4 fruit fly cellular contexts compared by ENCODE assay signal in genomic region chr2L:11061155-11061554, dm6.
TF ChIP-seq lines count a peak whose summit lies in the region.

No protein-coding gene starts in this region.

- no peak for TF ChIP-seq CTCF in whole organism, embryonic (GFP tag; optimal IDR thresholded peaks at IDR 0.05; lab: Kevin White, UChicago)

TF ChIP-seq in whole organism, embryonic, 481 proteins besides CTCF, POLR2A, EP300 and RAD21 (continues in another document):
- TF ChIP-seq Dfd (GFP tag; optimal IDR thresholded peaks at IDR 0.05; lab: Kevin White, UChicago) (no peak), ftz-f1 (GFP tag; optimal IDR thresholded peaks at IDR 0.05; lab: Kevin White, UChicago) (peak; percentile 28), chinmo (GFP tag; IDR thresholded peaks at IDR 0.05; lab: Robert Waterston, UW; ENCODE audit: partially characterized antibody) (peak; percentile 74; the same call in 2 of the 4 replicates), CG2199 (GFP tag; IDR thresholded peaks at IDR 0.05; lab: Robert Waterston, UW) (0 out of 3 replicates have a peak, but pooled peaks have one; percentile 81), CHES-1-like (GFP tag; optimal IDR thresholded peaks at IDR 0.05; lab: Kevin White, UChicago) (no peak), vvl (GFP tag; IDR thresholded peaks at IDR 0.05; lab: Robert Waterston, UW) (peak; percentile 56), sd (tag; optimal IDR thresholded peaks at IDR 0.05; lab: Kevin White, UChicago) (peak; percentile 32), so (GFP tag; IDR thresholded peaks at IDR 0.05; lab: Robert Waterston, UW) (peak; percentile 56; the same call in 1 of the 3 replicates), sug (tag; optimal IDR thresholded peaks at IDR 0.05; lab: Kevin White, UChicago) (peak; percentile 1), sr (GFP tag; IDR thresholded peaks at IDR 0.05; lab: Robert Waterston, UW) (peak; percentile 67; the same call in 2 of the 3 replicates), twi (tag; optimal IDR thresholded peaks at IDR 0.05; lab: Kevin White, UChicago) (peak; percentile 43), CG12769 (tag; optimal IDR thresholded peaks at IDR 0.05; lab: Kevin White, UChicago) (peak; percentile 78), CG12071 (GFP tag; optimal IDR thresholded peaks at IDR 0.05; lab: Kevin White, UChicago) (no peak), Deaf1 (tag; optimal IDR thresholded peaks at IDR 0.05; lab: Kevin White, UChicago) (peak; percentile 95), ci (GFP tag; IDR thresholded peaks at IDR 0.05; lab: Robert Waterston, UW) (0 out of 3 replicates have a peak, but pooled peaks have one; percentile 16), Fer2 (tag; optimal IDR thresholded peaks at IDR 0.05; lab: Kevin White, UChicago) (no peak), CG33557 (GFP tag; optimal IDR thresholded peaks at IDR 0.05; lab: Kevin White, UChicago) (no peak), cg (GFP tag; optimal IDR thresholded peaks at IDR 0.05; lab: Kevin White, UChicago) (peak; percentile 84), Nf-YB (GFP tag; optimal IDR thresholded peaks at IDR 0.05; lab: Kevin White, UChicago) (no peak), Med (GFP tag; lab: Kevin White, UChicago) (peak; percentile 64), Hr78 (GFP tag; optimal IDR thresholded peaks at IDR 0.05; lab: Kevin White, UChicago) (peak in 1 of 2 experiments; percentile 98), lab (GFP tag; optimal IDR thresholded peaks at IDR 0.05; lab: Kevin White, UChicago) (peak; percentile 10)

TF ChIP-seq in whole organism, prepupa, 60 proteins besides CTCF, POLR2A, EP300 and RAD21 (continues in another document):
- TF ChIP-seq Hr4 (GFP tag; optimal IDR thresholded peaks at IDR 0.05; lab: Kevin White, UChicago) (no peak), dsx (GFP tag; optimal IDR thresholded peaks at IDR 0.05; lab: Kevin White, UChicago; ENCODE audit: poor library complexity, severe bottlenecking) (no peak), CG11294 (GFP tag; IDR thresholded peaks at IDR 0.05; lab: Robert Waterston, UW) (no peak), Eip75B (GFP tag; optimal IDR thresholded peaks at IDR 0.05; lab: Kevin White, UChicago) (no peak), CG11902 (GFP tag; optimal IDR thresholded peaks at IDR 0.05; lab: Kevin White, UChicago) (no peak), lz (GFP tag; optimal IDR thresholded peaks at IDR 0.05; lab: Kevin White, UChicago) (no peak), pdm3 (GFP tag; optimal IDR thresholded peaks at IDR 0.05; lab: Kevin White, UChicago) (no peak), CG32006 (GFP tag; optimal IDR thresholded peaks at IDR 0.05; lab: Kevin White, UChicago) (no peak), eg (GFP tag; IDR thresholded peaks at IDR 0.05; lab: Robert Waterston, UW) (no peak), CG6163 (GFP tag; IDR thresholded peaks at IDR 0.05; lab: Robert Waterston, UW) (peak; percentile 11; the same call in 1 of the 3 replicates), OdsH (GFP tag; optimal IDR thresholded peaks at IDR 0.05; lab: Kevin White, UChicago) (no peak), salr (GFP tag; optimal IDR thresholded peaks at IDR 0.05; lab: Kevin White, UChicago) (no peak), vri (GFP tag; optimal IDR thresholded peaks at IDR 0.05; lab: Kevin White, UChicago) (no peak), Ets21C (GFP tag; optimal IDR thresholded peaks at IDR 0.05; lab: Kevin White, UChicago) (no peak), CG8119 (GFP tag; IDR thresholded peaks at IDR 0.05; lab: Robert Waterston, UW) (no peak), fkh (GFP tag; optimal IDR thresholded peaks at IDR 0.05; lab: Kevin White, UChicago) (no peak), svp (GFP tag; lab: Kevin White, UChicago) (peak; percentile 57), Hr38 (GFP tag; optimal IDR thresholded peaks at IDR 0.05; lab: Kevin White, UChicago) (no peak), CG7368 (GFP tag; optimal IDR thresholded peaks at IDR 0.05; lab: Kevin White, UChicago) (no peak), Gug (GFP tag; IDR thresholded peaks at IDR 0.05; lab: Robert Waterston, UW) (peak; percentile 19; the same call in 1 of the 2 replicates), CG3032 (tag; optimal IDR thresholded peaks at IDR 0.05; lab: Kevin White, UChicago) (no peak), esn (GFP tag; optimal IDR thresholded peaks at IDR 0.05; lab: Kevin White, UChicago) (no peak), CG16779 (tag; optimal IDR thresholded peaks at IDR 0.05; lab: Kevin White, UChicago) (no peak), net (GFP tag; optimal IDR thresholded peaks at IDR 0.05; lab: Kevin White, UChicago) (peak; percentile 16), dac (GFP tag; optimal IDR thresholded peaks at IDR 0.05; lab: Kevin White, UChicago) (no peak)

TF ChIP-seq in whole organism, pupa, 21 proteins besides CTCF, POLR2A, EP300 and RAD21:
- TF ChIP-seq EcR (GFP tag; optimal IDR thresholded peaks at IDR 0.05; lab: Kevin White, UChicago) (peak; percentile 71), CG9948 (tag; optimal IDR thresholded peaks at IDR 0.05; lab: Kevin White, UChicago) (no peak), Snoo (tag; optimal IDR thresholded peaks at IDR 0.05; lab: Kevin White, UChicago) (no peak), CG10348 (GFP tag; IDR thresholded peaks at IDR 0.05; lab: Robert Waterston, UW) (no peak), CG13204 (GFP tag; optimal IDR thresholded peaks at IDR 0.05; lab: Kevin White, UChicago) (peak; percentile 52), CG12605 (GFP tag; IDR thresholded peaks at IDR 0.05; lab: Robert Waterston, UW) (no peak), Ets98B (GFP tag; IDR thresholded peaks at IDR 0.05; lab: Robert Waterston, UW) (peak; percentile 14; the same call in 1 of the 2 replicates)

TF ChIP-seq in whole organism, wandering third instar larva, 38 proteins besides CTCF, POLR2A, EP300 and RAD21:
- no peak for TF ChIP-seq sv (GFP tag; optimal IDR thresholded peaks at IDR 0.05; lab: Kevin White, UChicago)
- TF ChIP-seq psq (GFP tag; optimal IDR thresholded peaks at IDR 0.05; lab: Kevin White, UChicago): no peak
- no peak for TF ChIP-seq dsf (GFP tag; optimal IDR thresholded peaks at IDR 0.05; lab: Kevin White, UChicago; ENCODE audit: borderline replicate concordance)
- TF ChIP-seq jim (GFP tag; optimal IDR thresholded peaks at IDR 0.05; lab: Kevin White, UChicago): no peak
- TF ChIP-seq Sp1 (GFP tag; optimal IDR thresholded peaks at IDR 0.05; lab: Kevin White, UChicago): no peak
- TF ChIP-seq pan (optimal IDR thresholded peaks at IDR 0.05; lab: Kevin White, UChicago): no peak
- no peak for TF ChIP-seq Mio (GFP tag; optimal IDR thresholded peaks at IDR 0.05; lab: Kevin White, UChicago)
- no peak for TF ChIP-seq fru (GFP tag; optimal IDR thresholded peaks at IDR 0.05; lab: Kevin White, UChicago)
- peak; percentile 54 for TF ChIP-seq CrebA (GFP tag; optimal IDR thresholded peaks at IDR 0.05; lab: Kevin White, UChicago; ENCODE audit: borderline replicate concordance)
- no peak for TF ChIP-seq Myc (optimal IDR thresholded peaks at IDR 0.05; lab: Kevin White, UChicago)
- TF ChIP-seq Hnf4 (GFP tag; optimal IDR thresholded peaks at IDR 0.05; lab: Kevin White, UChicago): peak; percentile 49
- TF ChIP-seq ey (GFP tag; optimal IDR thresholded peaks at IDR 0.05; lab: Kevin White, UChicago): no peak
- TF ChIP-seq Abd-B (GFP tag; optimal IDR thresholded peaks at IDR 0.05; lab: Kevin White, UChicago): no peak
- TF ChIP-seq OdsH (GFP tag; optimal IDR thresholded peaks at IDR 0.05; lab: Kevin White, UChicago): no peak
- TF ChIP-seq tai (GFP tag; optimal IDR thresholded peaks at IDR 0.05; lab: Kevin White, UChicago): no peak
- TF ChIP-seq sage (GFP tag; optimal IDR thresholded peaks at IDR 0.05; lab: Kevin White, UChicago): no peak
- no peak for TF ChIP-seq CG32264 (GFP tag; optimal IDR thresholded peaks at IDR 0.05; lab: Kevin White, UChicago)
- peak; percentile 10 for TF ChIP-seq Jra (GFP tag; optimal IDR thresholded peaks at IDR 0.05; lab: Kevin White, UChicago)
- TF ChIP-seq Rel (GFP tag; optimal IDR thresholded peaks at IDR 0.05; lab: Kevin White, UChicago): no peak
- TF ChIP-seq Rel (tag; optimal IDR thresholded peaks at IDR 0.05; lab: Kevin White, UChicago): peak; percentile 26
- TF ChIP-seq rgr (GFP tag; optimal IDR thresholded peaks at IDR 0.05; lab: Kevin White, UChicago): no peak
- TF ChIP-seq Dif (GFP tag; optimal IDR thresholded peaks at IDR 0.05; lab: Kevin White, UChicago; ENCODE audit: partially characterized antibody): peak; percentile 63
- peak; percentile 44 for TF ChIP-seq Hr83 (GFP tag; optimal IDR thresholded peaks at IDR 0.05; lab: Kevin White, UChicago; ENCODE audit: poor library complexity, severe bottlenecking)
- TF ChIP-seq h (GFP tag; optimal IDR thresholded peaks at IDR 0.05; lab: Kevin White, UChicago): peak; percentile 38
- TF ChIP-seq HLH106 (tag; optimal IDR thresholded peaks at IDR 0.05; lab: Kevin White, UChicago): no peak
- no peak for TF ChIP-seq dl (GFP tag; optimal IDR thresholded peaks at IDR 0.05; lab: Kevin White, UChicago; ENCODE audit: insufficient read depth in 1 of 2, partially characterized antibody in 2 of 2)
- TF ChIP-seq Vsx2 (GFP tag; optimal IDR thresholded peaks at IDR 0.05; lab: Kevin White, UChicago; ENCODE audit: partially characterized antibody): no peak
- TF ChIP-seq Dfd (GFP tag; optimal IDR thresholded peaks at IDR 0.05; lab: Kevin White, UChicago): no peak

Comparison
In these comparisons a context has a peak if more than half of its experiments do, and no peak if none do; other contexts are left out.
1. Of the 7 proteins assayed by ChIP-seq in both whole organism, embryonic and whole organism, prepupa: peak only in whole organism, embryonic: none; only in whole organism, prepupa: Gug and Lpt; in both: none; in neither: 5.